Fruit fly (Drosophila melanogaster) whole organism, embryonic: Measurements from ENCODE around the gene Sec23.
A peak's percentile ranks its signal among the peaks of the same experiment; 100 is the strongest.

ENCODE experiments used
- CG11085 ChIP-seq: fragments of 200-800 bp; sonication (Bioruptor generic); IDR thresholded peaks from 2 replicates; pipeline ENCODE4 v1.3.6; 2022; ENCODE audit warnings: missing biosample characterization, missing genetic modification characterization
- CG12391 ChIP-seq: fragments of 200-800 bp; sonication (Bioruptor generic); optimal IDR thresholded peaks from 3 replicates; lab custom pipeline; 2018; ENCODE audit warnings: missing biosample characterization, mild to moderate bottlenecking, missing genetic modification characterization, moderate library complexity
- CG15269 ChIP-seq: fragments of 200-800 bp; sonication (Bioruptor generic); optimal IDR thresholded peaks from 2 replicates; lab custom pipeline; 2018; ENCODE audit warnings: missing biosample characterization, mild to moderate bottlenecking, missing genetic modification characterization, moderate library complexity
- CG1529 ChIP-seq: fragments of 200-800 bp; sonication (Bioruptor generic); optimal IDR thresholded peaks from 3 replicates; lab custom pipeline; 2018; ENCODE audit warnings: missing biosample characterization, missing genetic modification characterization
- CG15479 ChIP-seq: fragments of 200-800 bp; sonication (Bioruptor generic); optimal IDR thresholded peaks from 3 replicates; lab custom pipeline; 2019; ENCODE audit warnings: missing biosample characterization, mild to moderate bottlenecking, missing genetic modification characterization, moderate library complexity
- CG1832 ChIP-seq: fragments of 200-800 bp; sonication (Bioruptor generic); optimal IDR thresholded peaks from 2 replicates; lab custom pipeline; 2017; ENCODE audit warnings: missing biosample characterization, mild to moderate bottlenecking, missing genetic modification characterization, inconsistent platforms
- CG18599 ChIP-seq: fragments of 200-800 bp; sonication (Bioruptor generic); optimal IDR thresholded peaks from 3 replicates; lab custom pipeline; 2017; ENCODE audit warnings: missing biosample characterization, missing genetic modification characterization, mild to moderate bottlenecking, moderate library complexity, missing genetic modification reagents
- CG2889 ChIP-seq: fragments of 200-800 bp; sonication (Bioruptor generic); IDR thresholded peaks from 3 replicates; pipeline ENCODE4 v1.3.6; 2022; ENCODE audit warnings: missing biosample characterization, missing genetic modification characterization
- CG31441 ChIP-seq: fragments of 200-800 bp; sonication (Bioruptor generic); IDR thresholded peaks from 2 replicates; pipeline ENCODE4 v1.3.6; 2022; ENCODE audit warnings: missing biosample characterization, missing genetic modification characterization
- CG3726 ChIP-seq: fragments of 200-800 bp; sonication (Bioruptor generic); IDR thresholded peaks from 3 replicates; pipeline ENCODE4, ENCODE4 v1.3.6; 2022; ENCODE audit warnings: missing biosample characterization, missing genetic modification characterization
- CG4282 ChIP-seq: fragments of 200-800 bp; sonication (Bioruptor generic); optimal IDR thresholded peaks from 2 replicates; lab custom pipeline; 2016; ENCODE audit warnings: missing biosample characterization, missing genetic modification characterization
- CG4404 ChIP-seq: fragments of 200-800 bp; sonication (Bioruptor generic); IDR thresholded peaks from 2 replicates; pipeline ENCODE4 v1.3.6; 2022; ENCODE audit warnings: missing biosample characterization, missing genetic modification characterization
- CG8089 ChIP-seq: fragments of 200-800 bp; sonication (Bioruptor generic); optimal IDR thresholded peaks from 3 replicates; lab custom pipeline; 2016; ENCODE audit warnings: missing biosample characterization, missing genetic modification characterization
- CG8765 ChIP-seq: fragments of 200-800 bp; sonication (Bioruptor generic); IDR thresholded peaks from 2 replicates; pipeline ENCODE4 v1.3.6; 2022; ENCODE audit warnings: missing biosample characterization, missing genetic modification characterization
- CkIIα-i1 ChIP-seq: fragments of 200-800 bp; sonication (Bioruptor generic); IDR thresholded peaks from 2 replicates; pipeline ENCODE4 v1.3.6; 2022; ENCODE audit warnings: missing biosample characterization, missing genetic modification characterization
- CrebB ChIP-seq: fragments of 200-800 bp; sonication (Bioruptor generic); optimal IDR thresholded peaks from 3 replicates; lab custom pipeline; 2018; ENCODE audit warnings: missing biosample characterization, mild to moderate bottlenecking, missing genetic modification characterization
- Doc2 ChIP-seq: fragments of 200-800 bp; sonication (Bioruptor generic); IDR thresholded peaks from 2 replicates; pipeline ENCODE4 v1.3.6; 2022; ENCODE audit warnings: missing biosample characterization, missing genetic modification characterization
- Doc3 ChIP-seq: fragments of 200-800 bp; sonication (Bioruptor generic); IDR thresholded peaks from 3 replicates; pipeline ENCODE4 v1.3.6; 2022; ENCODE audit warnings: missing biosample characterization, missing genetic modification characterization; ENCODE audit not compliant: partially characterized antibody
- Gsc ChIP-seq: fragments of 200-800 bp; sonication (Bioruptor generic); IDR thresholded peaks from 2 replicates; pipeline ENCODE4 v1.3.6; 2022; ENCODE audit warnings: missing biosample characterization, missing genetic modification characterization
- HLH3B ChIP-seq: fragments of 200-800 bp; sonication (Bioruptor generic); IDR thresholded peaks from 2 replicates; pipeline ENCODE4 v1.3.6; 2022; ENCODE audit warnings: missing biosample characterization, missing genetic modification characterization
- Hand ChIP-seq: fragments of 200-800 bp; sonication (Bioruptor generic); optimal IDR thresholded peaks from 2 replicates; lab custom pipeline; 2017; ENCODE audit warnings: mild to moderate bottlenecking, missing biosample characterization, missing genetic modification reagents, missing genetic modification characterization
- Hr3 ChIP-seq: fragments of 200-800 bp; sonication (Bioruptor generic); optimal IDR thresholded peaks from 3 replicates; lab custom pipeline; 2016; ENCODE audit warnings: missing biosample characterization, missing genetic modification characterization
- NK7.1 ChIP-seq: fragments of 200-800 bp; sonication (Bioruptor generic); optimal IDR thresholded peaks from 3 replicates; lab custom pipeline; 2016; ENCODE audit warnings: missing biosample characterization, missing genetic modification characterization
- Neu2 ChIP-seq: fragments of 200-800 bp; sonication (Bioruptor generic); optimal IDR thresholded peaks from 3 replicates; lab custom pipeline; 2016; ENCODE audit warnings: missing biosample characterization, missing genetic modification characterization, borderline replicate concordance
- Pdp1 ChIP-seq, 2 experiments: fragments of 200-800 bp; sonication (Bioruptor generic); optimal IDR thresholded peaks; 3 replicates each; lab custom pipeline; 2016; ENCODE audit warnings: missing biosample characterization in 2 of 2, missing genetic modification characterization in 2 of 2, mild to moderate bottlenecking in 1 of 2, moderate library complexity in 1 of 2
- Scr ChIP-seq: fragments of 200-800 bp; sonication (Bioruptor generic); IDR thresholded peaks from 2 replicates; pipeline ENCODE4 v1.3.6; 2022; ENCODE audit warnings: missing biosample characterization, missing genetic modification characterization; ENCODE audit not compliant: partially characterized antibody
- Vsx1 ChIP-seq: fragments of 200-800 bp; sonication (Bioruptor generic); optimal IDR thresholded peaks from 2 replicates; lab custom pipeline; 2017; ENCODE audit warnings: missing biosample characterization, mild to moderate bottlenecking, missing genetic modification characterization, missing genetic modification reagents
- ara ChIP-seq: fragments of 200-800 bp; sonication (Bioruptor generic); IDR thresholded peaks from 2 replicates; pipeline ENCODE4 v1.3.6; 2022; ENCODE audit warnings: missing biosample characterization, missing genetic modification characterization
- ash1 ChIP-seq: fragments of 200-800 bp; sonication (Bioruptor generic); optimal IDR thresholded peaks from 2 replicates; lab custom pipeline; 2018; ENCODE audit warnings: missing biosample characterization, mild to moderate bottlenecking, missing genetic modification characterization
- ci ChIP-seq: fragments of 200-800 bp; sonication (Bioruptor generic); IDR thresholded peaks from 3 replicates; pipeline ENCODE4 v1.3.6; 2022; ENCODE audit warnings: missing biosample characterization, missing genetic modification characterization
- crp ChIP-seq, 2 experiments: fragments of 200-800 bp; sonication (Bioruptor generic); optimal IDR thresholded peaks; 2 replicates in 1 of 2; 3 replicates in 1 of 2; lab custom pipeline; 2017; ENCODE audit warnings: missing biosample characterization in 2 of 2, missing genetic modification characterization in 2 of 2, mild to moderate bottlenecking in 1 of 2, moderate library complexity in 1 of 2
- dmrt11E ChIP-seq: fragments of 200-800 bp; sonication (Bioruptor generic); optimal IDR thresholded peaks from 3 replicates; lab custom pipeline; 2018; ENCODE audit warnings: missing biosample characterization, mild to moderate bottlenecking, missing genetic modification characterization, moderate library complexity
- dmrt99B ChIP-seq: fragments of 200-800 bp; sonication (Bioruptor generic); optimal IDR thresholded peaks from 2 replicates; lab custom pipeline; 2018; ENCODE audit warnings: missing biosample characterization, mild to moderate bottlenecking, missing genetic modification characterization, moderate library complexity
- ewg ChIP-seq: fragments of 200-800 bp; sonication (Bioruptor generic); optimal IDR thresholded peaks from 3 replicates; lab custom pipeline; 2017; ENCODE audit warnings: mild to moderate bottlenecking, missing biosample characterization, missing genetic modification reagents, missing genetic modification characterization
- gro ChIP-seq: fragments of 200-800 bp; sonication (Bioruptor generic); optimal IDR thresholded peaks from 2 replicates; lab custom pipeline; 2016; ENCODE audit warnings: missing biosample characterization, missing genetic modification characterization
- gsb ChIP-seq: fragments of 200-800 bp; sonication (Bioruptor generic); IDR thresholded peaks from 2 replicates; pipeline ENCODE4 v1.3.6; 2022; ENCODE audit warnings: missing biosample characterization, missing genetic modification characterization
- ham ChIP-seq: fragments of 200-800 bp; sonication (Bioruptor generic); IDR thresholded peaks from 2 replicates; pipeline ENCODE4 v1.3.6; 2022; ENCODE audit warnings: missing biosample characterization, missing genetic modification characterization
- insv ChIP-seq, 2 experiments: fragments of 200-800 bp; sonication (Bioruptor generic); optimal IDR thresholded peaks; 3 replicates each; lab custom pipeline; 2016 to 2018; ENCODE audit warnings: missing biosample characterization in 2 of 2, missing genetic modification characterization in 2 of 2
- luna ChIP-seq: fragments of 200-800 bp; sonication (Bioruptor generic); optimal IDR thresholded peaks from 2 replicates; lab custom pipeline; 2016; ENCODE audit warnings: missing biosample characterization, missing genetic modification characterization
- org-1 ChIP-seq: fragments of 200-800 bp; sonication (Bioruptor generic); optimal IDR thresholded peaks from 2 replicates; lab custom pipeline; 2017; ENCODE audit warnings: missing biosample characterization, missing genetic modification characterization
- sens-2 ChIP-seq: fragments of 200-800 bp; sonication (Bioruptor generic); IDR thresholded peaks from 2 replicates; pipeline ENCODE4 v1.3.6; 2022; ENCODE audit warnings: missing biosample characterization, missing genetic modification characterization
- shn ChIP-seq: fragments of 200-800 bp; sonication (Bioruptor generic); optimal IDR thresholded peaks from 3 replicates; lab custom pipeline; 2016; ENCODE audit warnings: missing biosample characterization, missing genetic modification characterization
- sisA ChIP-seq: fragments of 200-800 bp; sonication (Bioruptor generic); IDR thresholded peaks from 2 replicates; pipeline ENCODE4 v1.3.6; 2022; ENCODE audit warnings: missing biosample characterization, missing genetic modification characterization
- slbo ChIP-seq: fragments of 200-800 bp; sonication (Bioruptor generic); IDR thresholded peaks from 2 replicates; pipeline ENCODE4 v1.3.6; 2022; ENCODE audit warnings: missing biosample characterization, missing genetic modification characterization
- tgo ChIP-seq: fragments of 200-800 bp; sonication (Bioruptor generic); IDR thresholded peaks from 3 replicates; pipeline ENCODE4 v1.3.6; 2022; ENCODE audit warnings: missing biosample characterization, missing genetic modification characterization
- tna ChIP-seq: fragments of 200-800 bp; sonication (Bioruptor generic); IDR thresholded peaks from 2 replicates; pipeline ENCODE4 v1.3.6; 2022; ENCODE audit warnings: missing biosample characterization, missing genetic modification characterization; ENCODE audit not compliant: partially characterized antibody
- ttk ChIP-seq: fragments of 200-800 bp; sonication (Bioruptor generic); IDR thresholded peaks from 2 replicates; pipeline ENCODE4 v2.1.2; 2022; ENCODE audit warnings: missing biosample characterization, missing genetic modification characterization
- wdn ChIP-seq: fragments of 200-800 bp; sonication (Bioruptor generic); IDR thresholded peaks from 2 replicates; pipeline ENCODE4 v1.3.6; 2022; ENCODE audit warnings: missing biosample characterization, missing genetic modification characterization
- zen ChIP-seq: fragments of 200-800 bp; sonication (Bioruptor generic); optimal IDR thresholded peaks from 3 replicates; lab custom pipeline; 2018; ENCODE audit warnings: missing biosample characterization, mild to moderate bottlenecking, missing genetic modification characterization, moderate library complexity
- zfh1 ChIP-seq: fragments of 200-800 bp; sonication (Bioruptor generic); IDR thresholded peaks from 3 replicates; pipeline ENCODE4 v1.3.6; 2022; ENCODE audit warnings: missing biosample characterization, missing genetic modification characterization

Gene Sec23

DNA sequence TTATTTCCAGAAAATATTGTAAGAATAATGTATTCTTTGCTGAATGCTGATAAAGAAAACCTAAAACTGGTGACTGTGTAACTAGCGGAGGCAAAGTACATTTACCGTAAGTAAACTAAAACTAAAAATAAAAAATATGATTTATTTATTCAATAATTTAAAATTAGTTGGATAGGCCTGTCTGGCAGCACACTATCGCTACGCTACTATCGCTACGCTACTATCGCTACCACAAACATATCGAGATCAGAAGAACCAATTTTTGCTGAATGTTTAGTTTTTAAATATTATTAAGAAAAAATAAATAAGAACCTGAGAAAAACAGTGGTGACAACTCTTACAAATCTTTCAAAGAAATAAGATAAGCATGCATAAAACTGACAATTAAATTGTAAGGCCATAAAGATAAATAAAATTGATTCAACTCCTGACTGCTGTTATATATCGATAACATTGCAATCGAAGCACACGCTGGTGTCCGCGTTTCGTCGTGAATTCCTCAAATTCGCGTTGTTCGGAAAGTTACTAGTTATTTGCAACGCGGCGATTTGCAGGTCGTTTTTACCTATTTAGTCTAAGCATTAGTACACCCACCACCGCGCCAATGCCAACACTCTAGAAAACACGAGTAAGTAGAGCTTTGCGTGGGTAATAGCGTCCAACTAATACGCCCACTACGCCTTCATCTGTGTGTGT is 11.5 kb downstream of the Sec23 start, which contains the start of gene Wdr33 (continued):
- no peak for TF ChIP-seq Doc2
- no peak for TF ChIP-seq CG4282 (GFP tag; lab: Kevin White, UChicago)
- peak; percentile 28 for TF ChIP-seq dmrt11E
- peak; percentile 82 for TF ChIP-seq tna
- no peak; the same call in 1 of the 2 replicates for TF ChIP-seq CG4404 (GFP tag; lab: Robert Waterston, UW)
- no peak for TF ChIP-seq Neu2
- no peak for TF ChIP-seq org-1 (GFP tag; lab: Kevin White, UChicago)
- no peak for TF ChIP-seq ara
- no peak for TF ChIP-seq CrebB (tag; lab: Kevin White, UChicago)
- no peak for TF ChIP-seq Gsc (GFP tag; lab: Robert Waterston, UW)
- no peak for TF ChIP-seq zfh1 (GFP tag; lab: Robert Waterston, UW)
- peak; percentile 60 for TF ChIP-seq CG12391 (tag; lab: Kevin White, UChicago)
- TF ChIP-seq CkIIα-i1, result no peak
- TF ChIP-seq tgo (GFP tag; lab: Robert Waterston, UW), result no peak
- TF ChIP-seq CG3726 (GFP tag; lab: Robert Waterston, UW), result no peak
- TF ChIP-seq HLH3B (GFP tag; lab: Robert Waterston, UW), result peak; percentile 30; the same call in 1 of the 2 replicates
- TF ChIP-seq Doc3 (GFP tag; lab: Robert Waterston, UW), result peak; percentile 89
- peak; percentile 12 for TF ChIP-seq CG18599 (GFP tag; lab: Kevin White, UChicago)
- no peak for TF ChIP-seq luna
- TF ChIP-seq Pdp1 (GFP tag; optimal IDR thresholded peaks at IDR 0.05; lab: Kevin White, UChicago), result peak in 1 of 2 experiments; percentile 0
- no peak for TF ChIP-seq CG31441 (GFP tag; lab: Robert Waterston, UW)
- peak; percentile 95 for TF ChIP-seq Scr
- no peak for TF ChIP-seq CG1832 (GFP tag; lab: Kevin White, UChicago)
- TF ChIP-seq Hr3 (GFP tag; lab: Kevin White, UChicago), result peak; percentile 49
- no peak for TF ChIP-seq ash1 (GFP tag; lab: Kevin White, UChicago)
- TF ChIP-seq sisA (GFP tag; lab: Robert Waterston, UW), result peak; percentile 25; the same call in 1 of the 2 replicates
- TF ChIP-seq CG8089, result no peak
- no peak for TF ChIP-seq gro (GFP tag; lab: Kevin White, UChicago)
- TF ChIP-seq ci, result no peak; the same call in 2 of the 3 replicates
- no peak for TF ChIP-seq shn
- TF ChIP-seq dmrt99B (tag; lab: Kevin White, UChicago), result no peak
- peak; percentile 7; the same call in 1 of the 2 replicates for TF ChIP-seq slbo (GFP tag; lab: Robert Waterston, UW)
- no peak for TF ChIP-seq CG2889 (GFP tag; lab: Robert Waterston, UW)
- TF ChIP-seq gsb (GFP tag; lab: Robert Waterston, UW), result no peak
- TF ChIP-seq CG15269, result peak; percentile 37
- TF ChIP-seq ham, result no peak
- TF ChIP-seq CG15479 (GFP tag; lab: Kevin White, UChicago), result no peak
- TF ChIP-seq CG8765 (GFP tag; lab: Robert Waterston, UW), result no peak
- no peak for TF ChIP-seq ewg
- TF ChIP-seq sens-2 (GFP tag; lab: Robert Waterston, UW), result no peak
- TF ChIP-seq ttk (GFP tag; lab: Robert Waterston, UW), result no peak
- no peak for TF ChIP-seq wdn (GFP tag; lab: Robert Waterston, UW)
- no peak for TF ChIP-seq Vsx1 (GFP tag; lab: Kevin White, UChicago)
- TF ChIP-seq CG1529 (GFP tag; lab: Kevin White, UChicago), result peak; percentile 8
- TF ChIP-seq Hand, result no peak
- TF ChIP-seq insv (GFP tag; optimal IDR thresholded peaks at IDR 0.05; lab: Kevin White, UChicago), result no peak
- no peak for TF ChIP-seq NK7.1 (GFP tag; lab: Kevin White, UChicago)
- no peak for TF ChIP-seq zen (tag; lab: Kevin White, UChicago)
- TF ChIP-seq CG11085 (GFP tag; lab: Robert Waterston, UW), result no peak
- no peak for TF ChIP-seq crp (GFP tag; optimal IDR thresholded peaks at IDR 0.05; lab: Kevin White, UChicago)
